Fruit fly (Drosophila melanogaster): ENCODE data around the gene Cpr65Ax2.

Gene Cpr65Ax2

DNA sequence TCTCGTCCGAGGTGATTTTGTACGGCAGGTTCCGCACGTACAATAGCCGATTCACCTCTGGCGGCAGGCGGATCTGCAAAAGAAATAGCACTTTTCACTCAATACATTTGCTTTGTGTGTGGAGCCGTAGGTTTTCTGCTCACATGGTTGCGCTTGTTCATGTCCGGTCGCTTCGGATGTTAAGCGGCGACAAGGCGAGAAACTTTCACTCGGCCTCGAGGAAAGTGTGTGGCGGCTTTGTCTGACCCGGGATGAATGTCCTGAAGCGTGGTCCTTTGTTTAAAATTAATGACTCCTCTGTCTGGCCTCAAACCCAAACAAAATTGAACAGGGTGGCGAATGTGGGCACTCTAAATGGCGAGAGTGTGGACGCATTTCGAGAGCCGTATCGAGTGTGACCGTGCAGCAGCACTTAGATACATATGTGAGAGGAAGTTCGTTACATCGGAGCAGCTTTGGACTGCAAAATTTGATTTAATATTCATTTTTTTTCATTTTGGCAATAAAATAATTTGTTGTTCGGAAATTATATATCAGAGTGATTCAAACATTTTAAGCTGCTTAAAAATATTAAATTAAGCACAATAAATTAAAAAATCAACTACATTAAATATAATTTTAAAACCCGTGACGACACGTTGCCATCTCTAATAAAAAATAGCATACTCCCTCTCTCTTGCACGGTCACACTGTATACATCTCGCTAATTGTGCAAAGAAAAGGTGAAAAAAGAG lies 42.3 kb upstream of the Cpr65Ax2 start, which contains the start of the genes Sf3b6 and Tnpo (continued):
- TF ChIP-seq CG8944 (GFP tag; optimal IDR thresholded peaks at IDR 0.05), result peak; percentile 43
- peak; percentile 76 for TF ChIP-seq CG9437 (GFP tag; optimal IDR thresholded peaks at IDR 0.05)
- peak; percentile 70 for TF ChIP-seq Ada2b (GFP tag; IDR thresholded peaks at IDR 0.05)
- peak; percentile 91 for TF ChIP-seq CG2120 (GFP tag; optimal IDR thresholded peaks at IDR 0.05)
- peak; percentile 87 for TF ChIP-seq CG9817 (tag; optimal IDR thresholded peaks at IDR 0.05)
- peak; percentile 74 for TF ChIP-seq sqz (GFP tag; optimal IDR thresholded peaks at IDR 0.05)
- peak; percentile 44 for TF ChIP-seq CG12744 (GFP tag; optimal IDR thresholded peaks at IDR 0.05)
- TF ChIP-seq eve (GFP tag; optimal IDR thresholded peaks at IDR 0.05), result no peak
- peak; percentile 73; the same call in 2 of the 3 replicates for TF ChIP-seq so (GFP tag; IDR thresholded peaks at IDR 0.05)
- TF ChIP-seq CG6175 (GFP tag; IDR thresholded peaks at IDR 0.05), result peak; percentile 39; the same call in 1 of the 3 replicates
- TF ChIP-seq nmo (GFP tag; optimal IDR thresholded peaks at IDR 0.05), result peak; percentile 93
- no peak for TF ChIP-seq kni (GFP tag; optimal IDR thresholded peaks at IDR 0.05)
- TF ChIP-seq pho (GFP tag; optimal IDR thresholded peaks at IDR 0.05), result peak; percentile 79
- TF ChIP-seq CG4707 (GFP tag; optimal IDR thresholded peaks at IDR 0.05), result no peak
- peak; percentile 40; the same call in 1 of the 3 replicates for TF ChIP-seq CG2889 (GFP tag; IDR thresholded peaks at IDR 0.05)
- no peak for TF ChIP-seq CG17359 (tag; optimal IDR thresholded peaks at IDR 0.05)
- TF ChIP-seq chm (GFP tag; IDR thresholded peaks at IDR 0.05), result peak; percentile 56; the same call in 1 of the 2 replicates
- no peak for TF ChIP-seq gcm (GFP tag; optimal IDR thresholded peaks at IDR 0.05)
- no peak for TF ChIP-seq tap (tag; optimal IDR thresholded peaks at IDR 0.05)
- no peak for TF ChIP-seq Nf-YC (tag; optimal IDR thresholded peaks at IDR 0.05)
- TF ChIP-seq CG8281 (tag; optimal IDR thresholded peaks at IDR 0.05), result no peak
- TF ChIP-seq croc (GFP tag; conservative IDR thresholded peaks at IDR 0.05), result peak; percentile 73
- no peak for TF ChIP-seq Dek (tag; optimal IDR thresholded peaks at IDR 0.05)
- TF ChIP-seq CG2202 (tag; optimal IDR thresholded peaks at IDR 0.05), result peak; percentile 54
- peak; percentile 83 for TF ChIP-seq sob (GFP tag; IDR thresholded peaks at IDR 0.05)
- TF ChIP-seq CG7745 (tag; optimal IDR thresholded peaks at IDR 0.05), result no peak
- TF ChIP-seq CG16863 (GFP tag; optimal IDR thresholded peaks at IDR 0.05), result peak; percentile 62
- TF ChIP-seq CG8359 (GFP tag; optimal IDR thresholded peaks at IDR 0.05; ENCODE audit: borderline replicate concordance), result no peak
- peak; percentile 67 for TF ChIP-seq kay (GFP tag; optimal IDR thresholded peaks at IDR 0.05)
- peak in 1 of 2 experiments; percentile 55 for TF ChIP-seq Hr51 (GFP tag; optimal IDR thresholded peaks at IDR 0.05)
- peak; percentile 72 for TF ChIP-seq fd96Cb (tag; optimal IDR thresholded peaks at IDR 0.05)
- no peak for TF ChIP-seq usp (GFP tag; optimal IDR thresholded peaks at IDR 0.05)
- peak; percentile 55; the same call in 1 of the 3 replicates for TF ChIP-seq Doc3 (GFP tag; IDR thresholded peaks at IDR 0.05; ENCODE audit: partially characterized antibody)
- TF ChIP-seq CG7928 (GFP tag; optimal IDR thresholded peaks at IDR 0.05), result peak; percentile 47
- TF ChIP-seq phol (tag; optimal IDR thresholded peaks at IDR 0.05), result peak; percentile 91
- TF ChIP-seq kah (GFP tag; optimal IDR thresholded peaks at IDR 0.05), result peak; percentile 30
- TF ChIP-seq Side (GFP tag; optimal IDR thresholded peaks at IDR 0.05), result no peak
- TF ChIP-seq crp (GFP tag; optimal IDR thresholded peaks at IDR 0.05), result peak in 1 of 2 experiments; percentile 68
- TF ChIP-seq Bgb (GFP tag; IDR thresholded peaks at IDR 0.05; ENCODE audit: partially characterized antibody), result peak; percentile 56; the same call in 1 of the 2 replicates
- no peak for TF ChIP-seq CG14965 (GFP tag; optimal IDR thresholded peaks at IDR 0.05; ENCODE audit: borderline replicate concordance)
- peak; percentile 55 for TF ChIP-seq Atf-2 (GFP tag; optimal IDR thresholded peaks at IDR 0.05)
- TF ChIP-seq CG12659 (GFP tag; optimal IDR thresholded peaks at IDR 0.05), result peak; percentile 92
- TF ChIP-seq Spps (tag; optimal IDR thresholded peaks at IDR 0.05), result peak; percentile 48
- TF ChIP-seq HmgZ (tag; optimal IDR thresholded peaks at IDR 0.05), result peak; percentile 66
- peak; percentile 65 for TF ChIP-seq CG34376 (GFP tag; optimal IDR thresholded peaks at IDR 0.05)
- TF ChIP-seq dimm (GFP tag; IDR thresholded peaks at IDR 0.05), result peak; percentile 35; the same call in 1 of the 2 replicates
- peak; percentile 60 for TF ChIP-seq dm (GFP tag; optimal IDR thresholded peaks at IDR 0.05)
- peak; percentile 86 for TF ChIP-seq YL-1 (GFP tag; optimal IDR thresholded peaks at IDR 0.05)
